Worm (Caenorhabditis elegans): ENCODE measurements around the gene prp-3.

prp-3 gene

ce11 chrIII:10381473-10381872 lies 46.3 kb downstream of the prp-3 start, which contains the start of gene C38H2.2:
Gene C38H2.2 (plus strand): TSS chrIII:10381773.
- TF ChIP-seq him-1 (tag; optimal IDR thresholded peaks at IDR 0.05) (no peak), W03F9.2 (tag; optimal IDR thresholded peaks at IDR 0.05) (no peak), dao-5 (tag; optimal IDR thresholded peaks at IDR 0.05) (no peak)

- TF ChIP-seq dao-5 (tag; optimal IDR thresholded peaks at IDR 0.05) = no peak
- no peak for TF ChIP-seq him-1 (tag; optimal IDR thresholded peaks at IDR 0.05)
- no peak for TF ChIP-seq W03F9.2 (tag; optimal IDR thresholded peaks at IDR 0.05)
Observed at ce11 chrIII:10380640-10381039, 47.1 kb downstream of the prp-3 start.

ce11 chrIII:10379632-10380031 lies 48.1 kb downstream of the prp-3 start:
- TF ChIP-seq him-1 (tag; optimal IDR thresholded peaks at IDR 0.05) (no peak), W03F9.2 (tag; optimal IDR thresholded peaks at IDR 0.05) (no peak), dao-5 (tag; optimal IDR thresholded peaks at IDR 0.05) (no peak)

- TF ChIP-seq him-1 (tag; optimal IDR thresholded peaks at IDR 0.05) (no peak), dao-5 (tag; optimal IDR thresholded peaks at IDR 0.05) (no peak), W03F9.2 (tag; optimal IDR thresholded peaks at IDR 0.05) (no peak)
Observed at ce11 chrIII:10378899-10379298, 48.9 kb downstream of the prp-3 start.

ce11 chrIII:10376041-10376440 lies 51.7 kb downstream of the prp-3 start:
- TF ChIP-seq him-1 (tag; optimal IDR thresholded peaks at IDR 0.05) (no peak), dao-5 (tag; optimal IDR thresholded peaks at IDR 0.05) (no peak), W03F9.2 (tag; optimal IDR thresholded peaks at IDR 0.05) (no peak)

All from whole organism, L4/young adult.